Worm (Caenorhabditis elegans) whole organism, L3 larva: ENCODE results near the gene twk-44.
A peak's percentile ranks its signal among the peaks of the same experiment; 100 is the strongest.

Experiments
- R02D3.7 ChIP-seq: fragments of 150-350 bp; optimal IDR thresholded peaks from 2 replicates; lab custom pipeline; 2014; ENCODE audit warnings: missing biosample characterization, missing genetic modification characterization
- ama-1 ChIP-seq: fragments of 150-350 bp; optimal IDR thresholded peaks from 2 replicates; lab custom pipeline; 2018
- ceh-82 ChIP-seq: fragments of 150-350 bp; optimal IDR thresholded peaks from 2 replicates; lab custom pipeline; 2014; ENCODE audit warnings: missing biosample characterization, missing genetic modification characterization
- egl-5 ChIP-seq: fragments of 150-350 bp; optimal IDR thresholded peaks from 2 replicates; lab custom pipeline; 2017; ENCODE audit warnings: missing biosample characterization, missing genetic modification reagents, missing genetic modification characterization, inconsistent platforms
- elt-1 ChIP-seq: fragments of 150-350 bp; optimal IDR thresholded peaks from 2 replicates; lab custom pipeline; 2014; ENCODE audit warnings: missing biosample characterization, missing genetic modification characterization
- elt-2 ChIP-seq: sonication (generic microtip); optimal IDR thresholded peaks from 2 replicates; lab custom pipeline; 2016; ENCODE audit warnings: missing genetic modification reagents, mild to moderate bottlenecking, missing genetic modification characterization, missing compliant biosample characterization
- fkh-10 ChIP-seq: sonication (generic microtip); optimal IDR thresholded peaks from 2 replicates; lab custom pipeline; 2017; ENCODE audit warnings: missing biosample characterization, missing genetic modification reagents, missing genetic modification characterization
- fkh-2 ChIP-seq: fragments of 150-350 bp; optimal IDR thresholded peaks from 2 replicates; lab custom pipeline; 2014; ENCODE audit warnings: missing biosample characterization, missing genetic modification reagents, missing genetic modification characterization
- fos-1 ChIP-seq: fragments of 150-350 bp; optimal IDR thresholded peaks from 2 replicates; lab custom pipeline; 2014; ENCODE audit warnings: missing biosample characterization, missing genetic modification characterization
- hmg-11 ChIP-seq: sonication (generic microtip); optimal IDR thresholded peaks from 2 replicates; lab custom pipeline; 2016; ENCODE audit warnings: missing genetic modification characterization, missing compliant biosample characterization
- lin-39 ChIP-seq: fragments of 150-350 bp; optimal IDR thresholded peaks from 2 replicates; lab custom pipeline; 2018; ENCODE audit warnings: missing biosample characterization, missing genetic modification reagents, missing genetic modification characterization
- mdl-1 ChIP-seq: fragments of 150-350 bp; optimal IDR thresholded peaks from 2 replicates; lab custom pipeline; 2014; ENCODE audit warnings: missing biosample characterization, missing genetic modification characterization
- mml-1 ChIP-seq: fragments of 150-350 bp; sonication (generic microtip); optimal IDR thresholded peaks from 3 replicates; lab custom pipeline; 2014; ENCODE audit warnings: missing biosample characterization, missing genetic modification characterization
- nfya-1 ChIP-seq: sonication (generic microtip); optimal IDR thresholded peaks from 2 replicates; lab custom pipeline; 2017; ENCODE audit warnings: missing genetic modification characterization, mild to moderate bottlenecking, missing compliant biosample characterization, antibody characterized with exemption, moderate library complexity; ENCODE audit not compliant: insufficient read depth
- nhr-12 ChIP-seq: fragments of 150-350 bp; optimal IDR thresholded peaks from 2 replicates; lab custom pipeline; 2014; ENCODE audit warnings: missing biosample characterization, missing genetic modification characterization
- nhr-23 ChIP-seq: fragments of 150-350 bp; optimal IDR thresholded peaks from 2 replicates; lab custom pipeline; 2014; ENCODE audit warnings: missing biosample characterization, missing genetic modification reagents, missing genetic modification characterization
- nhr-25 ChIP-seq: sonication (generic microtip); optimal IDR thresholded peaks from 2 replicates; lab custom pipeline; 2017; ENCODE audit warnings: missing biosample characterization, missing genetic modification characterization
- nhr-28 ChIP-seq: fragments of 150-350 bp; optimal IDR thresholded peaks from 2 replicates; lab custom pipeline; 2014; ENCODE audit warnings: missing biosample characterization, missing genetic modification characterization
- nhr-67 ChIP-seq: fragments of 150-350 bp; optimal IDR thresholded peaks from 2 replicates; lab custom pipeline; 2014; ENCODE audit warnings: missing biosample characterization, missing genetic modification characterization
- nhr-77 ChIP-seq: fragments of 150-350 bp; optimal IDR thresholded peaks from 2 replicates; lab custom pipeline; 2014; ENCODE audit warnings: missing biosample characterization, missing genetic modification characterization
- pha-4 ChIP-seq: fragments of 150-350 bp; optimal IDR thresholded peaks from 2 replicates; lab custom pipeline; 2014; ENCODE audit warnings: missing biosample characterization, missing genetic modification reagents, missing genetic modification characterization
- pqm-1 ChIP-seq: fragments of 150-350 bp; optimal IDR thresholded peaks from 2 replicates; lab custom pipeline; 2017; ENCODE audit warnings: missing biosample characterization, missing genetic modification characterization, inconsistent platforms
- skn-1 ChIP-seq: fragments of 150-350 bp; optimal IDR thresholded peaks from 2 replicates; lab custom pipeline; 2014; ENCODE audit warnings: missing biosample characterization, missing genetic modification characterization
- snpc-4 ChIP-seq: fragments of 150-350 bp; optimal IDR thresholded peaks from 2 replicates; lab custom pipeline; 2014; ENCODE audit warnings: missing biosample characterization, missing genetic modification characterization
- tbx-2 ChIP-seq: sonication (generic microtip); optimal IDR thresholded peaks from 2 replicates; lab custom pipeline; 2016; ENCODE audit warnings: mild to moderate bottlenecking, missing genetic modification characterization, missing compliant biosample characterization
- unc-39 ChIP-seq: sonication (generic microtip); optimal IDR thresholded peaks from 4 replicates; lab custom pipeline; 2017; ENCODE audit warnings: missing biosample characterization, missing genetic modification characterization
- unc-62 ChIP-seq: fragments of 150-350 bp; sonication (generic microtip); optimal IDR thresholded peaks from 4 replicates; lab custom pipeline; 2014; ENCODE audit warnings: missing biosample characterization, missing genetic modification reagents, missing genetic modification characterization
- zag-1 ChIP-seq: fragments of 150-350 bp; optimal IDR thresholded peaks from 2 replicates; lab custom pipeline; 2014; ENCODE audit warnings: missing biosample characterization, missing genetic modification characterization
- ztf-11 ChIP-seq: fragments of 150-350 bp; optimal IDR thresholded peaks from 2 replicates; lab custom pipeline; 2014; ENCODE audit warnings: missing biosample characterization, missing genetic modification characterization
- ztf-4 ChIP-seq: fragments of 150-350 bp; optimal IDR thresholded peaks from 2 replicates; lab custom pipeline; 2014; ENCODE audit warnings: missing biosample characterization, missing genetic modification characterization

Gene twk-44

ce11 chrX:11627013-11627412 lies at the start of gene twk-44:
twk-44 (minus strand) TSS chrX:11627113.
- TF ChIP-seq mdl-1 (tag; lab: Kevin White, UChicago) (no peak), elt-2 (tag; lab: Kevin White, UChicago) (no peak), ama-1 (no peak), elt-1 (tag; lab: Kevin White, UChicago) (no peak), skn-1 (tag; lab: Kevin White, UChicago) (no peak), nhr-28 (tag; lab: Kevin White, UChicago) (no peak)

ce11 chrX:11675573-11675972 lies 48.7 kb upstream of the twk-44 start:
- no peak for TF ChIP-seq nhr-23 (tag; lab: Kevin White, UChicago)

- TF ChIP-seq snpc-4 (tag; lab: Kevin White, UChicago), result no peak
- no peak for TF ChIP-seq zag-1
- no peak for TF ChIP-seq ztf-4
- TF ChIP-seq fkh-2 (tag; lab: Kevin White, UChicago), result no peak
- TF ChIP-seq nhr-12 (tag; lab: Kevin White, UChicago), result no peak
- no peak for TF ChIP-seq tbx-2 (tag; lab: Kevin White, UChicago)
- TF ChIP-seq ceh-82 (tag; lab: Kevin White, UChicago), result no peak
- no peak for TF ChIP-seq fkh-10
- TF ChIP-seq nhr-28 (tag; lab: Kevin White, UChicago), result no peak
- no peak for TF ChIP-seq unc-39
- no peak for TF ChIP-seq elt-1 (tag; lab: Kevin White, UChicago)
- no peak for TF ChIP-seq pha-4 (tag; lab: Kevin White, UChicago)
- TF ChIP-seq, all 47 proteins: peak for 0
Observed at ce11 chrX:11673063-11673759, 46.3 kb upstream of the twk-44 start.

ce11 chrX:11666545-11667177 lies 39.7 kb upstream of the twk-44 start, which contains the start of gene noca-2:
noca-2 (plus strand) TSS chrX:11667127.
- TF ChIP-seq unc-62 (peak; percentile 2), hmg-11 (tag; lab: Kevin White, UChicago) (peak; percentile 48), tbx-2 (tag; lab: Kevin White, UChicago) (no peak), lin-39 (tag; lab: Kevin White, UChicago) (peak; percentile 60), R02D3.7 (tag; lab: Kevin White, UChicago) (no peak), egl-5 (peak; percentile 29), ztf-11 (tag; lab: Kevin White, UChicago) (no peak), zag-1 (no peak), pqm-1 (tag; lab: Kevin White, UChicago) (peak; percentile 8), pha-4 (tag; lab: Kevin White, UChicago) (peak; percentile 38), nfya-1 (tag; lab: Kevin White, UChicago) (peak; percentile 77)

ce11 chrX:11665522-11666017 lies 38.7 kb upstream of the twk-44 start:
- peak; percentile 16 for TF ChIP-seq elt-1 (tag; lab: Kevin White, UChicago)
- peak; percentile 80 for TF ChIP-seq nhr-25 (tag; lab: Kevin White, UChicago)
- TF ChIP-seq mdl-1 (tag; lab: Kevin White, UChicago), result no peak

ce11 chrX:11664184-11664583 lies 37.3 kb upstream of the twk-44 start:
- no peak for TF ChIP-seq mml-1 (tag; lab: Kevin White, UChicago)
- no peak for TF ChIP-seq nhr-77 (tag; lab: Kevin White, UChicago)
- TF ChIP-seq pha-4 (tag; lab: Kevin White, UChicago), result peak; percentile 64
- TF ChIP-seq fos-1 (tag; lab: Kevin White, UChicago), result no peak
- TF ChIP-seq nhr-67 (tag; lab: Kevin White, UChicago), result no peak
- no peak for TF ChIP-seq hmg-11 (tag; lab: Kevin White, UChicago)
- no peak for TF ChIP-seq elt-2 (tag; lab: Kevin White, UChicago)
- TF ChIP-seq, all 47 proteins: peak for 1
